Worm (Caenorhabditis elegans) whole organism, midembryonic: ENCODE data around the gene grsp-1.

Source experiments
- cog-1 ChIP-seq: sonication (generic microtip); optimal IDR thresholded peaks from 2 replicates; lab custom pipeline; 2016; ENCODE audit warnings: missing genetic modification characterization, missing compliant biosample characterization
- flt-1 ChIP-seq: fragments of 200-800 bp; sonication (Bioruptor generic); IDR thresholded peaks from 2 replicates; pipeline ENCODE4 v1.3.6; 2022; ENCODE audit warnings: missing genetic modification characterization, missing compliant biosample characterization
- ztf-29 ChIP-seq: fragments of 200-800 bp; sonication (Bioruptor generic); IDR thresholded peaks from 2 replicates; pipeline ENCODE4 v1.3.6; 2022; ENCODE audit warnings: missing genetic modification reagents, missing genetic modification characterization, missing compliant biosample characterization

ce11 chrV:19629544-19629943 is 20.2 kb downstream of the grsp-1 start:
- TF ChIP-seq ztf-29 (GFP tag; lab: Robert Waterston, UW), result no peak
- TF ChIP-seq flt-1 (GFP tag; lab: Robert Waterston, UW), result no peak
- TF ChIP-seq cog-1 (tag; lab: Kevin White, UChicago), result no peak
